Worm (Caenorhabditis elegans) whole organism, late embryonic: Measurements from ENCODE around the gene srx-65.

ENCODE experiments used
- F13H6.1 ChIP-seq: sonication (generic microtip); optimal IDR thresholded peaks from 2 replicates; lab custom pipeline; 2016; ENCODE audit warnings: missing genetic modification characterization, missing compliant biosample characterization
- ceh-30 ChIP-seq: fragments of 150-350 bp; optimal IDR thresholded peaks from 2 replicates; lab custom pipeline; 2014; ENCODE audit warnings: missing biosample characterization, missing genetic modification characterization
- ceh-45 ChIP-seq: fragments of 200-800 bp; sonication (Bioruptor generic); IDR thresholded peaks from 2 replicates; pipeline ENCODE4 v1.3.6; 2022; ENCODE audit warnings: missing genetic modification reagents, missing genetic modification characterization, missing compliant biosample characterization
- dmd-4 ChIP-seq: sonication (generic microtip); optimal IDR thresholded peaks from 2 replicates; lab custom pipeline; 2016; ENCODE audit warnings: borderline replicate concordance, missing genetic modification characterization, missing compliant biosample characterization
- npax-4 ChIP-seq: sonication (generic microtip); optimal IDR thresholded peaks from 2 replicates; lab custom pipeline; 2016; ENCODE audit warnings: missing genetic modification characterization, missing compliant biosample characterization
- odd-2 ChIP-seq: sonication (generic microtip); optimal IDR thresholded peaks from 2 replicates; lab custom pipeline; 2017; ENCODE audit warnings: antibody characterized with exemption, mild to moderate bottlenecking, missing genetic modification characterization, missing compliant biosample characterization
- pag-3 ChIP-seq: sonication (generic microtip); optimal IDR thresholded peaks from 2 replicates; lab custom pipeline; 2016; ENCODE audit warnings: missing compliant biosample characterization, missing genetic modification characterization, borderline replicate concordance
- pha-4 ChIP-seq: fragments of 150-350 bp; optimal IDR thresholded peaks from 2 replicates; lab custom pipeline; 2018; ENCODE audit warnings: missing biosample characterization, missing genetic modification reagents, missing genetic modification characterization
- sox-4 ChIP-seq: sonication (generic microtip); optimal IDR thresholded peaks from 2 replicates; lab custom pipeline; 2017; ENCODE audit warnings: mild to moderate bottlenecking, missing genetic modification characterization, inconsistent platforms, missing compliant biosample characterization
- unc-55 ChIP-seq: sonication (generic microtip); optimal IDR thresholded peaks from 2 replicates; lab custom pipeline; 2017; ENCODE audit warnings: missing biosample characterization, missing genetic modification reagents, missing genetic modification characterization

DNA sequence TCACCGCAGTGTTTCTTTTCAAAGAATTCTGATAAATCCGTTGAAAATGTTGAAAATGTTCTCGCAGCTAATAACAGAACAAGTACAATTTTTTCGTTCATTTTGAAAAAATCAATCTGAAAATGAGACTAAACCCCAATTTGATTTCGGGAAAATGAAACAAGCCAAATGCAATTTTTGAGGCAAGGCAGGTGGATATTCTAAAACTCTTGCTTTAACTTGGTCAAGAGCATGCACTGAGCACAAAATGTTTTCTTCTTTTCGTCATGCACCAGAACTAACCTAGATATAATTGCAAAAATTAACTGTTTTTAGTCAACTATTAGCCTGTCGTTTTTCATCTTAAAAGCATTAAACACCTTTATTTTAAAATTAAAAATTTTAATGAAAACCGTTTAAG, 21.6 kb upstream of the srx-65 start, which contains the start of gene irld-22:
- TF ChIP-seq F13H6.1 (tag; lab: Kevin White, UChicago) (no peak), sox-4 (tag; lab: Kevin White, UChicago) (no peak), npax-4 (tag; lab: Kevin White, UChicago) (no peak), pha-4 (tag; lab: Kevin White, UChicago) (no peak), ceh-45 (GFP tag; lab: Robert Waterston, UW) (no peak), odd-2 (tag; lab: Kevin White, UChicago) (no peak), dmd-4 (tag; lab: Kevin White, UChicago) (no peak), ceh-30 (no peak), pag-3 (tag; lab: Kevin White, UChicago) (no peak), unc-55 (no peak)
